Worm (Caenorhabditis elegans) whole organism, L2 larva: ENCODE measurements around the gene C14C10.2.

ENCODE experiments used
- F13H6.1 ChIP-seq: sonication (generic microtip); optimal IDR thresholded peaks from 2 replicates; lab custom pipeline; 2016; ENCODE audit warnings: missing genetic modification characterization, missing compliant biosample characterization
- Y55F3AM.14 ChIP-seq: fragments of 200-800 bp; sonication (Bioruptor generic); optimal IDR thresholded peaks from 2 replicates; lab custom pipeline; 2018; ENCODE audit warnings: mild to moderate bottlenecking, missing genetic modification characterization, missing compliant biosample characterization
- alr-1 ChIP-seq: fragments of 150-350 bp; optimal IDR thresholded peaks from 2 replicates; lab custom pipeline; 2014; ENCODE audit warnings: missing biosample characterization, missing genetic modification characterization
- lin-11 ChIP-seq: fragments of 150-350 bp; sonication (generic microtip); optimal IDR thresholded peaks from 2 replicates; lab custom pipeline; 2014; ENCODE audit warnings: missing biosample characterization, missing genetic modification characterization, inconsistent platforms, mixed read lengths
- lin-13 ChIP-seq: fragments of 150-350 bp; optimal IDR thresholded peaks from 2 replicates; lab custom pipeline; 2014; ENCODE audit warnings: missing biosample characterization, missing genetic modification reagents, missing genetic modification characterization
- lsy-2 ChIP-seq, 2 experiments: fragments of 150-350 bp in 1 of 2; sonication (generic microtip) in 1 of 2; optimal IDR thresholded peaks; 2 replicates each; lab custom pipeline; 2014 to 2017; ENCODE audit warnings: missing biosample characterization in 2 of 2, missing genetic modification characterization in 2 of 2
- nhr-11 ChIP-seq: fragments of 150-350 bp; optimal IDR thresholded peaks from 2 replicates; lab custom pipeline; 2014; ENCODE audit warnings: missing biosample characterization, missing genetic modification characterization
- nhr-23 ChIP-seq: fragments of 150-350 bp; optimal IDR thresholded peaks from 2 replicates; lab custom pipeline; 2014; ENCODE audit warnings: missing biosample characterization, missing genetic modification reagents, missing genetic modification characterization
- nhr-237 ChIP-seq: fragments of 150-350 bp; optimal IDR thresholded peaks from 2 replicates; lab custom pipeline; 2014; ENCODE audit warnings: missing biosample characterization, missing genetic modification characterization
- snpc-4 ChIP-seq: fragments of 150-350 bp; optimal IDR thresholded peaks from 2 replicates; lab custom pipeline; 2014; ENCODE audit warnings: missing biosample characterization, missing genetic modification characterization
- unc-62 ChIP-seq: fragments of 150-350 bp; optimal IDR thresholded peaks from 2 replicates; lab custom pipeline; 2014; ENCODE audit warnings: missing biosample characterization, missing genetic modification reagents, missing genetic modification characterization

DNA sequence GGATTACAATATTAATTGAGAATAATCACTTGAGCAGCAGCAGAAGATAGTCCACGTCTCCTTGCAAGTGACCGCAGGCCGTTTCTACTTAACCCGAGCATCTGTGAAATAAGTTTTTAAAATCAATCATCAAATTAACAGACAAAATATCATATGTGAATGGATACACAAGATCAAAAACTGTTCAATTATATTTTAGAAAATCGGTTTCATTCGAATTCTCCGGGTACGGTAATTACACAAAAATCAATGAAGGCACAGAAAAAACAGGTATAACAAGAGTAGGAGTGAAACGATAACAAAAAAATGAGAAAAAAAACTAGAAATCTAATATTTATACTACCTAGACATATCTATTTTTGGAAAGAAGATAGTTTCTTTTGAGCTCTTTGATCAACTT, 3.9 kb upstream of the C14C10.2 start, which contains the start of gene mma-1:
- TF ChIP-seq unc-62 (GFP tag; lab: Kevin White, UChicago) = no peak
- TF ChIP-seq alr-1 (tag; lab: Kevin White, UChicago) = no peak
- no peak for TF ChIP-seq snpc-4 (tag; lab: Kevin White, UChicago)
- no peak for TF ChIP-seq nhr-11 (tag; lab: Kevin White, UChicago)
- no peak for TF ChIP-seq F13H6.1
- TF ChIP-seq nhr-237 (tag; lab: Kevin White, UChicago) = no peak
- TF ChIP-seq lin-11 = no peak
- no peak for TF ChIP-seq lsy-2 (tag; optimal IDR thresholded peaks at IDR 0.05; lab: Kevin White, UChicago)
- no peak for TF ChIP-seq Y55F3AM.14 (GFP tag; lab: Kevin White, UChicago)
- no peak for TF ChIP-seq lin-13 (GFP tag; lab: Kevin White, UChicago)
- TF ChIP-seq nhr-23 = no peak
